Worm (Caenorhabditis elegans): ENCODE results near the gene Y54G2A.73.
A peak's percentile ranks its signal among the peaks of the same experiment; 100 is the strongest.

Y54G2A.73 gene

DNA sequence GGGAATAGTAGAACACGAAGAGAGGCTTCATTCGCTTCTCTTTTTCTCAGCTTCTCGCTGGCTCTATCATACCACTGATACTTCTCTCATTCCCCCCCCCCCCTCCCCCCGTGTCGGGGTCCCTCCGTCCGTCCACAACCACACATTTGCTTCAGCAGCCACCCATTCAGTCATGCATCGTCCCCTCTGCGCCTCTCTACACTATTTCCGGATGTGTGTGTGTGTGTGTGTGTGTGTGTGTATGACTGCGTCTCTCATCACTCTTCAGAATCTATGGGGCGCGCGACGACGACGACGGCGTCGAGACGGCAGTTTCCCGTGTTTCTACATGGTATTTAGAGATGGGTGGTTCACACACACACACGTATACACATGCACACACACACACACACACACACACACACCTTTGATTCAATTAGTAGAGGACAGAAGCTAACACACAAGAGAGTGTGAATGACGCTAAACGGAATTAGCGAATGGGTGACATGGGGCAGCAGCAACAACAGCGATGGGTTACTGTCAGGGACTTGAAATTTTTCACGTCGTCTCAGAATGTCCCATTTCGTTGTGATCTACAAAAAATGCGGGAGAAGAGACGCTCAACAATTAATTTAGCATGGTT lies 15.3 kb downstream of the Y54G2A.73 start (continued):
- TF ChIP-seq nhr-12 (tag; optimal IDR thresholded peaks at IDR 0.05) (no peak), pag-3 (tag; optimal IDR thresholded peaks at IDR 0.05; ENCODE audit: borderline replicate concordance, insufficient read depth) (no peak), irx-1 (tag; optimal IDR thresholded peaks at IDR 0.05) (peak; percentile 54), snu-23 (GFP tag; optimal IDR thresholded peaks at IDR 0.05) (peak; percentile 48), nhr-19 (GFP tag; conservative IDR thresholded peaks at IDR 0.05) (peak; percentile 68), lir-3 (tag; optimal IDR thresholded peaks at IDR 0.05; ENCODE audit: poor library complexity) (peak; percentile 14), hlh-17 (GFP tag; optimal IDR thresholded peaks at IDR 0.05; ENCODE audit: borderline replicate concordance) (no peak), fkh-10 (GFP tag; optimal IDR thresholded peaks at IDR 0.05) (peak; percentile 59)

- TF ChIP-seq alr-1 (tag; optimal IDR thresholded peaks at IDR 0.05; ENCODE audit: borderline replicate concordance) (no peak), unc-130 (tag; optimal IDR thresholded peaks at IDR 0.05) (no peak), nhr-19 (GFP tag; conservative IDR thresholded peaks at IDR 0.05) (peak; percentile 28; the same call in 1 of the 2 replicates), mdl-1 (tag; optimal IDR thresholded peaks at IDR 0.05) (peak in 1 of 2 experiments; percentile 20), aly-2 (tag; optimal IDR thresholded peaks at IDR 0.05) (no peak), swsn-7 (tag; optimal IDR thresholded peaks at IDR 0.05) (peak; percentile 36), mep-1 (tag; optimal IDR thresholded peaks at IDR 0.05) (peak; percentile 20), ceh-63 (GFP tag; optimal IDR thresholded peaks at IDR 0.05) (peak; percentile 57), sox-4 (tag; optimal IDR thresholded peaks at IDR 0.05) (no peak), ama-1 (optimal IDR thresholded peaks at IDR 0.05) (no peak), fos-1 (tag; optimal IDR thresholded peaks at IDR 0.05) (no peak), mab-9 (GFP tag; IDR thresholded peaks at IDR 0.05) (0 out of 2 replicates have a peak, but pooled peaks have one; percentile 32), ceh-90 (tag; optimal IDR thresholded peaks at IDR 0.05) (no peak), nhr-28 (tag; optimal IDR thresholded peaks at IDR 0.05) (no peak), nhr-20 (tag; optimal IDR thresholded peaks at IDR 0.05) (peak; percentile 8), aha-1 (tag; optimal IDR thresholded peaks at IDR 0.05) (no peak), nhr-84 (tag; optimal IDR thresholded peaks at IDR 0.05) (no peak), C04F5.9 (tag; optimal IDR thresholded peaks at IDR 0.05) (no peak), pag-3 (tag; optimal IDR thresholded peaks at IDR 0.05; ENCODE audit: borderline replicate concordance, insufficient read depth) (no peak), tlp-1 (tag; optimal IDR thresholded peaks at IDR 0.05) (no peak), nhr-77 (tag; optimal IDR thresholded peaks at IDR 0.05) (no peak), dsc-1 (tag; optimal IDR thresholded peaks at IDR 0.05) (no peak), nhr-237 (tag; optimal IDR thresholded peaks at IDR 0.05) (no peak), hlh-4 (tag; optimal IDR thresholded peaks at IDR 0.05) (no peak), zag-1 (tag; optimal IDR thresholded peaks at IDR 0.05) (no peak), hlh-17 (GFP tag; optimal IDR thresholded peaks at IDR 0.05; ENCODE audit: borderline replicate concordance) (no peak), egl-13 (tag; optimal IDR thresholded peaks at IDR 0.05) (peak; percentile 42), ceh-88 (GFP tag; IDR thresholded peaks at IDR 0.05) (no peak), lsy-2 (tag; optimal IDR thresholded peaks at IDR 0.05) (peak in 1 of 2 experiments; percentile 28), nhr-85 (tag) (peak; percentile 67), ceh-82 (tag; optimal IDR thresholded peaks at IDR 0.05) (peak in 2 of 3 experiments; percentile 32 to 37), fkh-10 (GFP tag; optimal IDR thresholded peaks at IDR 0.05) (no peak), sup-37 (GFP tag; optimal IDR thresholded peaks at IDR 0.05) (no peak), lin-13 (GFP tag; optimal IDR thresholded peaks at IDR 0.05) (no peak), C16A3.4 (tag; optimal IDR thresholded peaks at IDR 0.05) (no peak), mef-2 (tag; optimal IDR thresholded peaks at IDR 0.05) (no peak), sptf-1 (tag; optimal IDR thresholded peaks at IDR 0.05) (no peak), hpl-2 (GFP tag; optimal IDR thresholded peaks at IDR 0.05) (no peak), pqm-1 (tag; optimal IDR thresholded peaks at IDR 0.05) (no peak), lin-39 (tag; optimal IDR thresholded peaks at IDR 0.05) (no peak), Y116A8C.19 (tag; optimal IDR thresholded peaks at IDR 0.05; ENCODE audit: borderline replicate concordance) (no peak), jun-1 (tag; optimal IDR thresholded peaks at IDR 0.05) (no peak), blmp-1 (tag; optimal IDR thresholded peaks at IDR 0.05) (no peak), xbp-1 (tag; optimal IDR thresholded peaks at IDR 0.05) (peak; percentile 19), fkh-4 (tag; optimal IDR thresholded peaks at IDR 0.05; ENCODE audit: borderline replicate concordance) (no peak), nhr-71 (tag; optimal IDR thresholded peaks at IDR 0.05) (peak; percentile 55), C34B4.2 (tag; optimal IDR thresholded peaks at IDR 0.05) (no peak)
These were observed 18.2 kb downstream of the Y54G2A.73 start for ce11 chrIV:2990519-2990918.

Measured in whole organism, L1 larva.